Fruit fly (Drosophila melanogaster) whole organism, embryonic: ENCODE measurements around the gene fok.
A peak's percentile ranks its signal among the peaks of the same experiment; 100 is the strongest.

ENCODE experiments used
- ATbp ChIP-seq: fragments of 200-800 bp; sonication (Bioruptor generic); optimal IDR thresholded peaks from 2 replicates; lab custom pipeline; 2017; ENCODE audit warnings: missing biosample characterization, mild to moderate bottlenecking, missing genetic modification characterization, missing genetic modification reagents
- Atf3 ChIP-seq: fragments of 200-800 bp; sonication (Bioruptor generic); optimal IDR thresholded peaks from 3 replicates; lab custom pipeline; 2016; ENCODE audit warnings: missing biosample characterization, missing genetic modification characterization
- CG11560 ChIP-seq: fragments of 200-800 bp; sonication (Bioruptor generic); IDR thresholded peaks from 3 replicates; pipeline ENCODE4 v1.3.6; 2022; ENCODE audit warnings: missing biosample characterization, missing genetic modification characterization
- CG12219 ChIP-seq: fragments of 200-800 bp; sonication (Bioruptor generic); optimal IDR thresholded peaks from 3 replicates; lab custom pipeline; 2018; ENCODE audit warnings: missing biosample characterization, mild to moderate bottlenecking, missing genetic modification characterization
- CG1233 ChIP-seq: fragments of 200-800 bp; sonication (Bioruptor generic); optimal IDR thresholded peaks from 4 replicates; lab custom pipeline; 2018; ENCODE audit warnings: missing biosample characterization, mild to moderate bottlenecking, missing genetic modification characterization
- CG12744 ChIP-seq: fragments of 200-800 bp; sonication (Bioruptor generic); optimal IDR thresholded peaks from 2 replicates; lab custom pipeline; 2016; ENCODE audit warnings: missing biosample characterization, missing genetic modification characterization
- CG12942 ChIP-seq: fragments of 200-800 bp; sonication (Bioruptor generic); optimal IDR thresholded peaks from 3 replicates; lab custom pipeline; 2016; ENCODE audit warnings: missing biosample characterization, missing genetic modification characterization
- CG13287 ChIP-seq: fragments of 200-800 bp; sonication (Bioruptor generic); IDR thresholded peaks from 2 replicates; pipeline ENCODE4 v1.3.6; 2022; ENCODE audit warnings: missing biosample characterization, missing genetic modification characterization; ENCODE audit not compliant: partially characterized antibody
- CG15514 ChIP-seq: fragments of 200-800 bp; sonication (Bioruptor generic); optimal IDR thresholded peaks from 3 replicates; lab custom pipeline; 2017; ENCODE audit warnings: missing biosample characterization, missing genetic modification characterization, mild to moderate bottlenecking, moderate library complexity, missing genetic modification reagents
- CG18262 ChIP-seq: fragments of 200-800 bp; optimal IDR thresholded peaks from 3 replicates; lab custom pipeline; 2019; ENCODE audit warnings: missing biosample characterization, mild to moderate bottlenecking, missing genetic modification characterization, moderate library complexity
- CG2202 ChIP-seq: fragments of 200-800 bp; sonication (Bioruptor generic); optimal IDR thresholded peaks from 2 replicates; lab custom pipeline; 2018; ENCODE audit warnings: missing biosample characterization, mild to moderate bottlenecking, missing genetic modification characterization
- CG3065 ChIP-seq: fragments of 200-800 bp; sonication (Bioruptor generic); optimal IDR thresholded peaks from 2 replicates; lab custom pipeline; 2016; ENCODE audit warnings: missing biosample characterization, missing genetic modification characterization
- CG31365 ChIP-seq: fragments of 200-800 bp; sonication (Bioruptor generic); optimal IDR thresholded peaks from 2 replicates; lab custom pipeline; 2018; ENCODE audit warnings: missing biosample characterization, mild to moderate bottlenecking, missing genetic modification characterization
- CG31388 ChIP-seq: fragments of 200-800 bp; sonication (Bioruptor generic); optimal IDR thresholded peaks from 2 replicates; lab custom pipeline; 2016; ENCODE audit warnings: missing biosample characterization, missing genetic modification characterization
- CG3847 ChIP-seq: fragments of 200-800 bp; sonication (Bioruptor generic); IDR thresholded peaks from 2 replicates; pipeline ENCODE4 v1.3.6; 2022; ENCODE audit warnings: missing biosample characterization, missing genetic modification characterization
- CG6254 ChIP-seq: fragments of 200-800 bp; sonication (Bioruptor generic); optimal IDR thresholded peaks from 3 replicates; lab custom pipeline; 2017; ENCODE audit warnings: mild to moderate bottlenecking, missing biosample characterization, missing genetic modification reagents, missing genetic modification characterization
- CG6765 ChIP-seq: fragments of 200-800 bp; sonication (Bioruptor generic); optimal IDR thresholded peaks from 3 replicates; lab custom pipeline; 2017; ENCODE audit warnings: missing biosample characterization, mild to moderate bottlenecking, missing genetic modification characterization
- CG7372 ChIP-seq: fragments of 200-800 bp; sonication (Bioruptor generic); IDR thresholded peaks from 2 replicates; pipeline ENCODE4 v1.3.6; 2022; ENCODE audit warnings: missing biosample characterization, missing genetic modification characterization
- CG7839 ChIP-seq: fragments of 200-800 bp; sonication (Bioruptor generic); optimal IDR thresholded peaks from 3 replicates; lab custom pipeline; 2018; ENCODE audit warnings: missing biosample characterization, mild to moderate bottlenecking, missing genetic modification characterization, moderate library complexity
- CG9817 ChIP-seq: fragments of 200-800 bp; sonication (Bioruptor generic); optimal IDR thresholded peaks from 2 replicates; lab custom pipeline; 2018; ENCODE audit warnings: missing biosample characterization, mild to moderate bottlenecking, missing genetic modification characterization, moderate library complexity
- CG9932 ChIP-seq: fragments of 200-800 bp; sonication (Bioruptor generic); IDR thresholded peaks from 2 replicates; pipeline ENCODE4 v1.3.6; 2022; ENCODE audit warnings: missing biosample characterization, missing genetic modification characterization
- Fer3 ChIP-seq: fragments of 200-800 bp; sonication (Bioruptor generic); optimal IDR thresholded peaks from 2 replicates; lab custom pipeline; 2018; ENCODE audit warnings: missing biosample characterization, mild to moderate bottlenecking, missing genetic modification characterization, moderate library complexity
- HLH4C ChIP-seq: fragments of 200-800 bp; sonication (Bioruptor generic); IDR thresholded peaks from 3 replicates; pipeline ENCODE4 v1.3.6; 2022; ENCODE audit warnings: missing biosample characterization, missing genetic modification characterization; ENCODE audit not compliant: partially characterized antibody
- MESR4 ChIP-seq: fragments of 200-800 bp; sonication (Bioruptor generic); optimal IDR thresholded peaks from 2 replicates; lab custom pipeline; 2018; ENCODE audit warnings: missing biosample characterization, mild to moderate bottlenecking, missing genetic modification characterization, moderate library complexity
- Meics ChIP-seq: fragments of 200-800 bp; sonication (Bioruptor generic); optimal IDR thresholded peaks from 2 replicates; lab custom pipeline; 2017; ENCODE audit warnings: missing biosample characterization, mild to moderate bottlenecking, missing genetic modification characterization
- Nf-YA ChIP-seq: fragments of 200-800 bp; sonication (Bioruptor generic); IDR thresholded peaks from 2 replicates; pipeline ENCODE4 v1.3.6; 2022; ENCODE audit warnings: missing biosample characterization, missing genetic modification characterization
- Sin3A ChIP-seq: fragments of >200 bp; optimal IDR thresholded peaks from 2 replicates; lab custom pipeline; 2018
- Ssrp ChIP-seq: fragments of 200-800 bp; sonication (Bioruptor generic); optimal IDR thresholded peaks from 2 replicates; lab custom pipeline; 2018; ENCODE audit warnings: missing biosample characterization, mild to moderate bottlenecking, missing genetic modification characterization, moderate library complexity
- Usf ChIP-seq: fragments of 200-800 bp; sonication (Bioruptor generic); optimal IDR thresholded peaks from 2 replicates; lab custom pipeline; 2017; ENCODE audit warnings: missing genotype, missing biosample characterization, missing genetic modification characterization
- amos ChIP-seq: fragments of 200-800 bp; sonication (Bioruptor generic); IDR thresholded peaks from 2 replicates; pipeline ENCODE4 v1.3.6; 2022; ENCODE audit warnings: missing biosample characterization, missing genetic modification characterization; ENCODE audit not compliant: partially characterized antibody
- bbx ChIP-seq: fragments of 200-800 bp; sonication (Bioruptor generic); IDR thresholded peaks from 2 replicates; pipeline ENCODE4 v1.3.6; 2022; ENCODE audit warnings: missing biosample characterization, missing genetic modification characterization; ENCODE audit not compliant: partially characterized antibody
- bigmax ChIP-seq: fragments of 200-800 bp; sonication (Bioruptor generic); optimal IDR thresholded peaks from 2 replicates; lab custom pipeline; 2018; ENCODE audit warnings: missing biosample characterization, mild to moderate bottlenecking, missing genetic modification characterization
- chinmo ChIP-seq: fragments of 200-800 bp; sonication (Bioruptor generic); IDR thresholded peaks from 4 replicates; pipeline ENCODE4 v1.3.6; 2022; ENCODE audit warnings: missing biosample characterization, missing genetic modification characterization; ENCODE audit not compliant: partially characterized antibody
- chm ChIP-seq: fragments of 200-800 bp; sonication (Bioruptor generic); IDR thresholded peaks from 2 replicates; pipeline ENCODE4 v1.3.6; 2022; ENCODE audit warnings: missing biosample characterization, missing genetic modification characterization
- dimm ChIP-seq: fragments of 200-800 bp; sonication (Bioruptor generic); IDR thresholded peaks from 2 replicates; pipeline ENCODE4 v1.3.6; 2022; ENCODE audit warnings: missing biosample characterization, missing genetic modification characterization
- emc ChIP-seq: fragments of 200-800 bp; sonication (Bioruptor generic); optimal IDR thresholded peaks from 2 replicates; lab custom pipeline; 2016; ENCODE audit warnings: missing biosample characterization, missing genetic modification characterization
- lov ChIP-seq, 2 experiments: fragments of 200-800 bp in 1 of 2; fragments of >200 bp in 1 of 2; sonication (Bioruptor generic) in 1 of 2; IDR thresholded peaks in 1 of 2; optimal IDR thresholded peaks in 1 of 2; 2 replicates in 1 of 2; 3 replicates in 1 of 2; pipeline versions ENCODE4 v1.3.6 to Lab custom; 2017 to 2022; ENCODE audit warnings: missing biosample characterization in 1 of 2, missing genetic modification characterization in 1 of 2
- mirr ChIP-seq: fragments of 200-800 bp; sonication (Bioruptor generic); optimal IDR thresholded peaks from 3 replicates; lab custom pipeline; 2018; ENCODE audit warnings: missing biosample characterization, mild to moderate bottlenecking, missing genetic modification characterization
- oc ChIP-seq: fragments of 200-800 bp; sonication (Bioruptor generic); optimal IDR thresholded peaks from 2 replicates; lab custom pipeline; 2018; ENCODE audit warnings: missing biosample characterization, mild to moderate bottlenecking, missing genetic modification characterization, moderate library complexity
- p53 ChIP-seq: fragments of 200-800 bp; sonication (Bioruptor generic); optimal IDR thresholded peaks from 2 replicates; lab custom pipeline; 2016; ENCODE audit warnings: missing biosample characterization, missing genetic modification characterization
- run ChIP-seq: fragments of 200-800 bp; sonication (Bioruptor generic); optimal IDR thresholded peaks from 3 replicates; lab custom pipeline; 2018; ENCODE audit warnings: missing biosample characterization, mild to moderate bottlenecking, missing genetic modification characterization
- sc ChIP-seq, 3 experiments: fragments of >200 bp in 2 of 3; fragments of 200-800 bp in 1 of 3; sonication (Bioruptor generic) in 1 of 3; optimal IDR thresholded peaks; 2 replicates in 2 of 3; 3 replicates in 1 of 3; lab custom pipeline; 2017; ENCODE audit warnings: mild to moderate bottlenecking in 1 of 3, missing biosample characterization in 1 of 3, missing genetic modification characterization in 1 of 3, missing genetic modification reagents in 1 of 3
- sim ChIP-seq: fragments of 200-800 bp; sonication (Bioruptor generic); IDR thresholded peaks from 2 replicates; pipeline ENCODE4 v1.3.6; 2022; ENCODE audit warnings: missing biosample characterization, missing genetic modification characterization
- slbo ChIP-seq: fragments of 200-800 bp; sonication (Bioruptor generic); IDR thresholded peaks from 2 replicates; pipeline ENCODE4 v1.3.6; 2022; ENCODE audit warnings: missing biosample characterization, missing genetic modification characterization
- tx ChIP-seq: fragments of 200-800 bp; sonication (Bioruptor generic); optimal IDR thresholded peaks from 2 replicates; lab custom pipeline; 2016; ENCODE audit warnings: missing biosample characterization, missing genetic modification characterization
- wdn ChIP-seq: fragments of 200-800 bp; sonication (Bioruptor generic); IDR thresholded peaks from 2 replicates; pipeline ENCODE4 v1.3.6; 2022; ENCODE audit warnings: missing biosample characterization, missing genetic modification characterization
- zen2 ChIP-seq: fragments of 200-800 bp; sonication (Bioruptor generic); IDR thresholded peaks from 3 replicates; pipeline ENCODE4 v1.3.6; 2022; ENCODE audit warnings: missing biosample characterization, missing genetic modification characterization; ENCODE audit not compliant: partially characterized antibody

The fok gene

DNA sequence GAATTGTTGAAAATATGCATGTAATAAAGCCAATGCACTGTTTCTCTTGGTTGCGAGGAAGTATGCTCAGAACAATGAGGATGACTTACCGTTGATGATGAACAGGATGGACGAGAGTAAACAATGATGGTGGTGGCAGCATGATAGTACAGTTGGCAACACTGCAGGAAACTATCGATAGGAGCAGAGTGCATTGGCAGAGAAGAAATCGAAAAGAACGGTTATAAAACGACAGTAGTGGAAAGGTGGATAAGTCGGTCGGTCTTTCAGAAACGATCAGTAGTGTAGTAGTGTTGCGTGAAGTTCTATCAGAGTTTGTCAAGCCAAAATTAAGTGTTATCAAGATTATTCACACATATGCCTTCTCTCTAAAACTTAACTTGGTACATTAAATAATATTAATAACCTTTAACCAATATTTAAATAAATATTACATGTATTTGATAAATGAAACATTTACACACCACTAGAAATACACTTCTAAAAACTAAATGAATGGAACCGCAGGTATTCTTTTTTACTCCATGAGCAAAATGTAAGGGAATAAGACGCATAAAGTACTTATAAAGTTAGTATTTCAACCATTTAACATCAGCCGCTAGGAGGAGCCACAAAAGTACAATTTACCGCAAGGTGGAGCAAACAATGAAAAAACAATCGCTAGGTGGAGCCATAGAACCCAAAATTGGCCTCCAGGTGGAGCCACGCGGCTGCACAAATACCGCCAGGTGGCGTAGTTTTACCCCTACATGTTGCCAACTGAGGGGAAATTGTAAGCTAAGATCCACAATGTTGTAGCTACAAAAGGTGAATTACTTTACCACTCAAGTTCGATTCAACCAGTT is 35.7 kb upstream of the fok start (continued):
- peak; percentile 98 for TF ChIP-seq slbo (GFP tag; lab: Robert Waterston, UW)
- peak; percentile 10 for TF ChIP-seq run
- peak; percentile 92 for TF ChIP-seq chm (GFP tag; lab: Robert Waterston, UW)
- TF ChIP-seq bigmax (GFP tag; lab: Kevin White, UChicago), result no peak
- peak; percentile 70 for TF ChIP-seq CG3065 (GFP tag; lab: Kevin White, UChicago)
- TF ChIP-seq lov (optimal IDR thresholded peaks at IDR 0.05; lab: Kevin White, UChicago), result no peak
- peak; percentile 92 for TF ChIP-seq lov (GFP tag; IDR thresholded peaks at IDR 0.05; lab: Robert Waterston, UW)
- peak; percentile 59 for TF ChIP-seq bbx (GFP tag; lab: Robert Waterston, UW)
- TF ChIP-seq HLH4C (GFP tag; lab: Robert Waterston, UW), result peak; percentile 65; the same call in 2 of the 3 replicates
- peak; percentile 77 for TF ChIP-seq mirr
- peak; percentile 76 for TF ChIP-seq wdn (GFP tag; lab: Robert Waterston, UW)
- no peak for TF ChIP-seq CG6765
- peak; percentile 79 for TF ChIP-seq CG7372 (GFP tag; lab: Robert Waterston, UW)
- peak; percentile 79 for TF ChIP-seq amos (GFP tag; lab: Robert Waterston, UW)
- peak; percentile 69 for TF ChIP-seq Fer3 (tag; lab: Kevin White, UChicago)
- peak; percentile 58 for TF ChIP-seq emc (GFP tag; lab: Kevin White, UChicago)
- TF ChIP-seq Meics (GFP tag; lab: Kevin White, UChicago), result peak; percentile 81
- peak; percentile 26 for TF ChIP-seq CG6254 (GFP tag; lab: Kevin White, UChicago)
- peak; percentile 92 for TF ChIP-seq p53 (GFP tag; lab: Kevin White, UChicago)
- TF ChIP-seq tx (GFP tag; lab: Kevin White, UChicago), result peak; percentile 87
- TF ChIP-seq CG31388, result peak; percentile 83
- peak; percentile 47 for TF ChIP-seq CG2202 (tag; lab: Kevin White, UChicago)
- TF ChIP-seq CG15514 (GFP tag; lab: Kevin White, UChicago), result peak; percentile 59
- TF ChIP-seq CG9817, result peak; percentile 91
- TF ChIP-seq CG12744 (GFP tag; lab: Kevin White, UChicago), result peak; percentile 86
- no peak for TF ChIP-seq chinmo
- peak; percentile 91 for TF ChIP-seq Atf3
- peak; percentile 14 for TF ChIP-seq CG31365 (tag; lab: Kevin White, UChicago)
- TF ChIP-seq zen2 (GFP tag; lab: Robert Waterston, UW), result peak; percentile 56; the same call in 2 of the 3 replicates
- peak; percentile 80 for TF ChIP-seq dimm
- no peak for TF ChIP-seq MESR4
- peak; percentile 90 for TF ChIP-seq CG11560 (tag; lab: Robert Waterston, UW)
- peak; percentile 97 for TF ChIP-seq CG9932
- TF ChIP-seq CG3847, result peak; percentile 88
- TF ChIP-seq Usf (GFP tag; lab: Kevin White, UChicago), result peak; percentile 59
- peak; percentile 71 for TF ChIP-seq CG1233 (GFP tag; lab: Kevin White, UChicago)
- TF ChIP-seq CG13287, result peak; percentile 77
- TF ChIP-seq CG12219, result peak; percentile 36
- no peak for TF ChIP-seq oc (tag; lab: Kevin White, UChicago)
- peak; percentile 83 for TF ChIP-seq CG18262 (tag; lab: Kevin White, UChicago)
- TF ChIP-seq CG7839, result peak; percentile 87
- peak; percentile 42 for TF ChIP-seq ATbp (GFP tag; lab: Kevin White, UChicago)
- peak; percentile 51; the same call in 1 of the 2 replicates for TF ChIP-seq sim (GFP tag; lab: Robert Waterston, UW)
- TF ChIP-seq CG12942 (GFP tag; lab: Kevin White, UChicago), result peak; percentile 90
- no peak for TF ChIP-seq sc (optimal IDR thresholded peaks at IDR 0.05; lab: Kevin White, UChicago)
- TF ChIP-seq sc (GFP tag; optimal IDR thresholded peaks at IDR 0.05; lab: Kevin White, UChicago), result peak; percentile 62
- TF ChIP-seq Nf-YA (GFP tag; lab: Robert Waterston, UW), result peak; percentile 78
- no peak for TF ChIP-seq Sin3A (lab: Kevin White, UChicago)
- peak; percentile 61 for TF ChIP-seq Ssrp
